Fruit fly (Drosophila melanogaster) whole organism, prepupa: ENCODE data around the gene CG43400.

Source experiments
- CG10631 ChIP-seq: fragments of 200-800 bp; sonication (Bioruptor generic); optimal IDR thresholded peaks from 2 replicates; lab custom pipeline; 2016; ENCODE audit warnings: missing biosample characterization, missing genetic modification characterization
- CG10669 ChIP-seq: fragments of 200-800 bp; sonication (Bioruptor generic); optimal IDR thresholded peaks from 3 replicates; lab custom pipeline; 2018; ENCODE audit warnings: missing biosample characterization, mild to moderate bottlenecking, missing genetic modification characterization, moderate library complexity
- CG11294 ChIP-seq: fragments of 200-800 bp; sonication (Bioruptor generic); IDR thresholded peaks from 2 replicates; pipeline ENCODE4 v1.3.6; 2022; ENCODE audit warnings: missing biosample characterization, missing genetic modification characterization
- CG11762 ChIP-seq: fragments of 200-800 bp; sonication (Bioruptor generic); optimal IDR thresholded peaks from 3 replicates; lab custom pipeline; 2016; ENCODE audit warnings: missing biosample characterization, missing genetic modification characterization; ENCODE audit not compliant: insufficient read depth
- CG11902 ChIP-seq: fragments of 200-800 bp; sonication (Bioruptor generic); optimal IDR thresholded peaks from 3 replicates; lab custom pipeline; 2016; ENCODE audit warnings: missing biosample characterization, missing genetic modification characterization
- CG16779 ChIP-seq: fragments of 200-800 bp; sonication (Bioruptor generic); optimal IDR thresholded peaks from 3 replicates; lab custom pipeline; 2017; ENCODE audit warnings: missing biosample characterization, mild to moderate bottlenecking, missing genetic modification characterization
- CG31627 ChIP-seq: fragments of 200-800 bp; sonication (Bioruptor generic); optimal IDR thresholded peaks from 3 replicates; lab custom pipeline; 2016; ENCODE audit warnings: missing biosample characterization, missing genetic modification characterization
- CG32006 ChIP-seq: fragments of 200-800 bp; sonication (Bioruptor generic); optimal IDR thresholded peaks from 3 replicates; lab custom pipeline; 2017; ENCODE audit warnings: missing biosample characterization, mild to moderate bottlenecking, missing genetic modification characterization
- CG34406 ChIP-seq: fragments of 200-800 bp; sonication (Bioruptor generic); optimal IDR thresholded peaks from 3 replicates; lab custom pipeline; 2016; ENCODE audit warnings: missing biosample characterization, missing genetic modification characterization
- CG3919 ChIP-seq: fragments of 200-800 bp; sonication (Bioruptor generic); optimal IDR thresholded peaks from 3 replicates; lab custom pipeline; 2016; ENCODE audit warnings: missing biosample characterization, missing genetic modification characterization
- CG6854 ChIP-seq: fragments of 200-800 bp; sonication (Bioruptor generic); optimal IDR thresholded peaks from 2 replicates; lab custom pipeline; 2017; ENCODE audit warnings: missing biosample characterization, mild to moderate bottlenecking, missing genetic modification characterization
- CG7368 ChIP-seq: fragments of 200-800 bp; sonication (Bioruptor generic); optimal IDR thresholded peaks from 3 replicates; lab custom pipeline; 2016; ENCODE audit warnings: missing biosample characterization, missing genetic modification characterization
- CG8319 ChIP-seq: fragments of 200-800 bp; sonication (Bioruptor generic); optimal IDR thresholded peaks from 3 replicates; lab custom pipeline; 2016; ENCODE audit warnings: missing biosample characterization, missing genetic modification characterization
- CG9139 ChIP-seq: fragments of 200-800 bp; sonication (Bioruptor generic); optimal IDR thresholded peaks from 3 replicates; lab custom pipeline; 2017; ENCODE audit warnings: missing biosample characterization, mild to moderate bottlenecking, missing genetic modification characterization
- Eip93F ChIP-seq: fragments of 200-800 bp; sonication (Bioruptor generic); optimal IDR thresholded peaks from 2 replicates; lab custom pipeline; 2016; ENCODE audit warnings: missing biosample characterization, mild to moderate bottlenecking, missing genetic modification characterization
- Ets21C ChIP-seq: fragments of 200-800 bp; sonication (Bioruptor generic); optimal IDR thresholded peaks from 3 replicates; lab custom pipeline; 2016; ENCODE audit warnings: missing biosample characterization, missing genetic modification characterization
- Ets96B ChIP-seq: fragments of 200-800 bp; optimal IDR thresholded peaks from 2 replicates; lab custom pipeline; 2019; ENCODE audit warnings: missing biosample characterization, mild to moderate bottlenecking, missing genetic modification characterization, moderate library complexity
- Gug ChIP-seq: fragments of 200-800 bp; sonication (Bioruptor generic); IDR thresholded peaks from 2 replicates; pipeline ENCODE4 v1.3.6; 2022; ENCODE audit warnings: missing biosample characterization, missing genetic modification characterization
- Hr38 ChIP-seq: sonication (Bioruptor generic); optimal IDR thresholded peaks from 2 replicates; lab custom pipeline; 2016; ENCODE audit warnings: missing biosample characterization, missing genetic modification characterization
- Hr39 ChIP-seq: fragments of 200-800 bp; sonication (Bioruptor generic); optimal IDR thresholded peaks from 2 replicates; lab custom pipeline; 2016; ENCODE audit warnings: missing biosample characterization, missing genetic modification characterization
- Hr4 ChIP-seq: fragments of 200-800 bp; sonication (Bioruptor generic); optimal IDR thresholded peaks from 3 replicates; lab custom pipeline; 2016; ENCODE audit warnings: missing biosample characterization, missing genetic modification characterization
- Lpt ChIP-seq: fragments of 200-800 bp; sonication (Bioruptor generic); optimal IDR thresholded peaks from 3 replicates; lab custom pipeline; 2016; ENCODE audit warnings: missing biosample characterization, missing genetic modification characterization
- OdsH ChIP-seq: fragments of 200-800 bp; sonication (Bioruptor generic); optimal IDR thresholded peaks from 3 replicates; lab custom pipeline; 2016; ENCODE audit warnings: missing biosample characterization, missing genetic modification characterization
- Sox102F ChIP-seq: fragments of 200-800 bp; sonication (Bioruptor generic); optimal IDR thresholded peaks from 2 replicates; lab custom pipeline; 2016; ENCODE audit warnings: missing biosample characterization, mild to moderate bottlenecking, missing genetic modification characterization
- Sox14 ChIP-seq: fragments of 200-800 bp; sonication (Bioruptor generic); optimal IDR thresholded peaks from 3 replicates; lab custom pipeline; 2016; ENCODE audit warnings: missing biosample characterization, missing genetic modification characterization
- Sox15 ChIP-seq: fragments of 200-800 bp; sonication (Bioruptor generic); optimal IDR thresholded peaks from 3 replicates; lab custom pipeline; 2016; ENCODE audit warnings: missing biosample characterization, missing genetic modification characterization
- achi ChIP-seq: fragments of 200-800 bp; sonication (Bioruptor generic); optimal IDR thresholded peaks from 3 replicates; lab custom pipeline; 2016; ENCODE audit warnings: missing biosample characterization, missing genetic modification characterization
- acj6 ChIP-seq: fragments of 200-800 bp; sonication (Bioruptor generic); optimal IDR thresholded peaks from 3 replicates; lab custom pipeline; 2016; ENCODE audit warnings: missing biosample characterization, missing genetic modification characterization
- cyc ChIP-seq: fragments of 200-800 bp; sonication (Bioruptor generic); optimal IDR thresholded peaks from 3 replicates; lab custom pipeline; 2016; ENCODE audit warnings: missing biosample characterization, missing genetic modification characterization
- dac ChIP-seq: fragments of 200-800 bp; sonication (Bioruptor generic); optimal IDR thresholded peaks from 2 replicates; lab custom pipeline; 2017; ENCODE audit warnings: missing biosample characterization, mild to moderate bottlenecking, missing genetic modification characterization
- dsx ChIP-seq: fragments of 200-800 bp; optimal IDR thresholded peaks from 3 replicates; lab custom pipeline; 2019; ENCODE audit warnings: missing biosample characterization, mild to moderate bottlenecking, missing genetic modification characterization, moderate library complexity; ENCODE audit not compliant: poor library complexity, severe bottlenecking
- eg ChIP-seq: fragments of 200-800 bp; sonication (Bioruptor generic); IDR thresholded peaks from 3 replicates; pipeline ENCODE4 v1.3.6; 2022; ENCODE audit warnings: missing biosample characterization, missing genetic modification characterization
- esn ChIP-seq: fragments of 200-800 bp; sonication (Bioruptor generic); optimal IDR thresholded peaks from 2 replicates; lab custom pipeline; 2016; ENCODE audit warnings: missing biosample characterization, mild to moderate bottlenecking, missing genetic modification characterization, moderate library complexity
- fd59A ChIP-seq: fragments of 200-800 bp; sonication (Bioruptor generic); optimal IDR thresholded peaks from 2 replicates; lab custom pipeline; 2017; ENCODE audit warnings: missing biosample characterization, mild to moderate bottlenecking, missing genetic modification characterization, missing genetic modification reagents
- fkh ChIP-seq: fragments of 200-800 bp; sonication (Bioruptor generic); optimal IDR thresholded peaks from 3 replicates; lab custom pipeline; 2017; ENCODE audit warnings: missing biosample characterization, mild to moderate bottlenecking, missing genetic modification characterization, moderate library complexity
- lz ChIP-seq: fragments of 200-800 bp; sonication (Bioruptor generic); optimal IDR thresholded peaks from 3 replicates; lab custom pipeline; 2016; ENCODE audit warnings: missing biosample characterization, missing genetic modification characterization
- net ChIP-seq: fragments of 200-800 bp; sonication (Bioruptor generic); optimal IDR thresholded peaks from 3 replicates; lab custom pipeline; 2016; ENCODE audit warnings: missing biosample characterization, missing genetic modification characterization
- pdm3 ChIP-seq: fragments of 200-800 bp; sonication (Bioruptor generic); optimal IDR thresholded peaks from 3 replicates; lab custom pipeline; 2016; ENCODE audit warnings: missing biosample characterization, missing genetic modification characterization
- salr ChIP-seq, 2 experiments: fragments of 200-800 bp; sonication (Bioruptor generic); optimal IDR thresholded peaks; 3 replicates each; lab custom pipeline; 2016 to 2018; ENCODE audit warnings: missing biosample characterization in 2 of 2, missing genetic modification characterization in 2 of 2, mild to moderate bottlenecking in 1 of 2
- ss ChIP-seq, 2 experiments: fragments of 200-800 bp; sonication (Bioruptor generic); optimal IDR thresholded peaks; 2 replicates in 1 of 2; 3 replicates in 1 of 2; lab custom pipeline; 2017 to 2018; ENCODE audit warnings: mild to moderate bottlenecking in 2 of 2, missing biosample characterization in 2 of 2, missing genetic modification characterization in 2 of 2, moderate library complexity in 1 of 2
- topi ChIP-seq: fragments of 200-800 bp; sonication (Bioruptor generic); optimal IDR thresholded peaks from 3 replicates; lab custom pipeline; 2016; ENCODE audit warnings: missing biosample characterization, missing genetic modification characterization
- vri ChIP-seq: fragments of 200-800 bp; sonication (Bioruptor generic); optimal IDR thresholded peaks from 3 replicates; lab custom pipeline; 2016; ENCODE audit warnings: missing biosample characterization, mild to moderate bottlenecking, missing genetic modification characterization

CG43400 gene

dm6 chr2L:8490439-8490838 lies at the start of gene CG43400:
Gene CG43400, plus strand, starts transcription at chr2L:8490739.
- no peak for TF ChIP-seq CG3919 (GFP tag; lab: Kevin White, UChicago)
- no peak for TF ChIP-seq CG34406
- TF ChIP-seq Eip93F (GFP tag; lab: Kevin White, UChicago): no peak
- no peak for TF ChIP-seq CG11762 (GFP tag; lab: Kevin White, UChicago)
- no peak for TF ChIP-seq CG6854 (GFP tag; lab: Kevin White, UChicago)
- no peak for TF ChIP-seq CG16779 (tag; lab: Kevin White, UChicago)
- no peak for TF ChIP-seq vri
- TF ChIP-seq Sox102F: no peak
- TF ChIP-seq acj6 (GFP tag; lab: Kevin White, UChicago): no peak
- no peak for TF ChIP-seq CG10669 (GFP tag; lab: Kevin White, UChicago)
- TF ChIP-seq Ets96B (tag; lab: Kevin White, UChicago): no peak
- no peak for TF ChIP-seq CG9139
- no peak for TF ChIP-seq cyc (GFP tag; lab: Kevin White, UChicago)
- TF ChIP-seq topi: no peak

- no peak for TF ChIP-seq CG7368 (GFP tag; lab: Kevin White, UChicago)
- TF ChIP-seq CG10631: no peak
Observed at dm6 chr2L:8442147-8442546, 48.4 kb upstream of the CG43400 start, which contains the start of gene CG31897. Gene CG31897, plus strand, starts transcription at chr2L:8442447.

- no peak for TF ChIP-seq achi
- TF ChIP-seq Hr4 (GFP tag; lab: Kevin White, UChicago): no peak
- TF ChIP-seq CG11294 (GFP tag; lab: Robert Waterston, UW): no peak
- no peak for TF ChIP-seq Hr39
- no peak for TF ChIP-seq CG6854 (GFP tag; lab: Kevin White, UChicago)
- TF ChIP-seq Sox15 (GFP tag; lab: Kevin White, UChicago): no peak
- no peak for TF ChIP-seq Sox102F
- TF ChIP-seq Sox14 (GFP tag; lab: Kevin White, UChicago): no peak
- no peak for TF ChIP-seq CG3919 (GFP tag; lab: Kevin White, UChicago)
- TF ChIP-seq lz (GFP tag; lab: Kevin White, UChicago): no peak
- TF ChIP-seq CG10631: no peak
- no peak for TF ChIP-seq fd59A (GFP tag; lab: Kevin White, UChicago)
- no peak for TF ChIP-seq CG11902 (GFP tag; lab: Kevin White, UChicago)
- TF ChIP-seq Lpt (GFP tag; lab: Kevin White, UChicago): no peak
- TF ChIP-seq OdsH (GFP tag; lab: Kevin White, UChicago): no peak
- no peak for TF ChIP-seq Gug (GFP tag; lab: Robert Waterston, UW)
- TF ChIP-seq net (GFP tag; lab: Kevin White, UChicago): no peak
- TF ChIP-seq CG31627 (GFP tag; lab: Kevin White, UChicago): no peak
- no peak for TF ChIP-seq CG32006 (GFP tag; lab: Kevin White, UChicago)
- TF ChIP-seq, all 60 proteins: peak for 0
Observed at dm6 chr2L:8449358-8449757, 41.2 kb upstream of the CG43400 start, which contains the start of gene Aasdh. Gene Aasdh, minus strand, starts transcription at chr2L:8449576.

dm6 chr2L:8451497-8451896 lies 39.0 kb upstream of the CG43400 start:
- TF ChIP-seq Ets21C (GFP tag; lab: Kevin White, UChicago) (no peak), Hr38 (GFP tag; lab: Kevin White, UChicago) (no peak), Eip93F (GFP tag; lab: Kevin White, UChicago) (peak; percentile 52)

dm6 chr2L:8461782-8462453 lies 28.6 kb upstream of the CG43400 start:
- no peak for TF ChIP-seq CG34406
- peak; percentile 23 for TF ChIP-seq Hr39
- peak; percentile 10 for TF ChIP-seq net (GFP tag; lab: Kevin White, UChicago)
- peak; percentile 4 for TF ChIP-seq CG3919 (GFP tag; lab: Kevin White, UChicago)
- no peak for TF ChIP-seq CG31627 (GFP tag; lab: Kevin White, UChicago)
- TF ChIP-seq CG32006 (GFP tag; lab: Kevin White, UChicago): peak; percentile 33
- TF ChIP-seq salr (GFP tag; optimal IDR thresholded peaks at IDR 0.05; lab: Kevin White, UChicago): no peak
- no peak for TF ChIP-seq Lpt (GFP tag; lab: Kevin White, UChicago)
- TF ChIP-seq dac (GFP tag; lab: Kevin White, UChicago): no peak
- no peak for TF ChIP-seq ss (GFP tag; optimal IDR thresholded peaks at IDR 0.05; lab: Kevin White, UChicago)
- TF ChIP-seq achi: peak; percentile 24
- TF ChIP-seq acj6 (GFP tag; lab: Kevin White, UChicago): peak; percentile 24
- no peak for TF ChIP-seq CG10631
- TF ChIP-seq eg (GFP tag; lab: Robert Waterston, UW): no peak
- TF ChIP-seq fkh (GFP tag; lab: Kevin White, UChicago): peak; percentile 65
- TF ChIP-seq CG8319 (GFP tag; lab: Kevin White, UChicago): no peak
- TF ChIP-seq dsx (GFP tag; lab: Kevin White, UChicago): peak; percentile 35
- TF ChIP-seq esn (GFP tag; lab: Kevin White, UChicago): peak; percentile 23
- TF ChIP-seq lz (GFP tag; lab: Kevin White, UChicago): peak; percentile 22
- peak; percentile 17 for TF ChIP-seq pdm3 (GFP tag; lab: Kevin White, UChicago)
